Worm (Caenorhabditis elegans) whole organism, L4/young adult: Measurements from ENCODE around the gene F13C5.3.

Source experiments
- W03F9.2 ChIP-seq: fragments of 150-350 bp; optimal IDR thresholded peaks from 2 replicates; lab custom pipeline; 2014; ENCODE audit warnings: missing biosample characterization, missing genetic modification characterization
- dao-5 ChIP-seq: sonication (generic microtip); optimal IDR thresholded peaks from 2 replicates; lab custom pipeline; 2016; ENCODE audit warnings: missing genotype, missing genetic modification characterization, moderate library complexity, missing compliant biosample characterization
- him-1 ChIP-seq: sonication (generic microtip); optimal IDR thresholded peaks from 2 replicates; lab custom pipeline; 2016; ENCODE audit warnings: missing genotype, missing genetic modification reagents, missing genetic modification characterization, missing compliant biosample characterization

DNA sequence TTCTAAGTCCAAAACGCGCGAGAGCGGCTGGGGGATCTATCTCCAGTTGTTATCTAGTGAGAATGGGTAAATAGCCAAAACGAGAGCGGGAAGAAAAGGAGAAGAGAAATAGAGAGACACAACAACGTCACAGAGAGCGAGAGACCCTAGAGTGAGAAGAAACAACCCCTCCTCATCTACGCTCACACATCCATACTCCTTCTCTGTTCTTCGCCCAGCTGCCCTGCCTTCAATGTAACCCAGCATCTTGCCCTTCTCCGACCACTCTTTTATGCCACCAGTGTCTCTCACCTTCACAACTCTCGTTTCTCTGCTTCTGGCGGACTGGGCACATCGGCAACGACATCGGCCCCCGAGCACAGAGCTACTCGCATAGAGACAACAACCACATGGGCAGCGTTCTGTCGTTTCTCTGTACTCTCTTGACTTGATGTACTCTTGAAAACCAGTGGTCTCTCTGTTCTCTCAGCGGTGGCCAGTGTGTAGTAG, 6.1 kb downstream of the F13C5.3 start:
- TF ChIP-seq him-1: peak; percentile 75
- no peak for TF ChIP-seq dao-5 (tag; lab: Kevin White, UChicago)
- peak; percentile 59 for TF ChIP-seq W03F9.2 (tag; lab: Kevin White, UChicago)
